Worm (Caenorhabditis elegans): ENCODE results near the gene clec-162.

DNA sequence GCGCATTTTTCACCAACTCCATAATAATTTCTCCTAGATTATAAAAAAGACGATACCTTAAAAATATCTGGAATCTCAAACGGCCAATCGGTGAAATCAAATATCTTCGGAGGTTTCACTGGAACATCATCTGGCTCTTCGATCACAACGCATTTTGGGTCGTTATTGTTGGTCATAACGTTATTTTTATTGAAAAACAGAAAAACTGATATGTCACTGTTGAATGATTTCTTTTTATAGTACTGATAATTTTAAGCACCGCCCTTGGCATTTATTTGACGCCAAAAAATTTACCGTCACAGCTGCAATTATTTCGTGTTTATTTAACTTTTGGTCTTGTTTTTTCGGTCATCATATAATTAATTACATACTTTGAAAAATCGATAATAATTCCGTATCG lies 35.0 kb downstream of the clec-162 start, which contains the start of gene best-5:
- no peak for TF ChIP-seq ceh-36 (tag; optimal IDR thresholded peaks at IDR 0.05)
- TF ChIP-seq tra-4 (tag; optimal IDR thresholded peaks at IDR 0.05): no peak
- no peak for TF ChIP-seq hnd-1 (tag; optimal IDR thresholded peaks at IDR 0.05)
- no peak for TF ChIP-seq ama-1 (optimal IDR thresholded peaks at IDR 0.05)
- no peak for TF ChIP-seq aly-1 (tag; optimal IDR thresholded peaks at IDR 0.05)
- TF ChIP-seq ceh-13 (GFP tag; optimal IDR thresholded peaks at IDR 0.05): no peak
- TF ChIP-seq F13C5.2 (tag; optimal IDR thresholded peaks at IDR 0.05): no peak
- TF ChIP-seq scrt-1 (GFP tag; IDR thresholded peaks at IDR 0.05): no peak
- no peak for TF ChIP-seq ets-7 (tag; optimal IDR thresholded peaks at IDR 0.05)
- no peak for TF ChIP-seq flt-1 (GFP tag; IDR thresholded peaks at IDR 0.05)
- no peak for TF ChIP-seq tbx-37 (GFP tag; conservative IDR thresholded peaks at IDR 0.05)
- TF ChIP-seq B0310.2 (tag; optimal IDR thresholded peaks at IDR 0.05): no peak
- no peak for TF ChIP-seq hmbx-1 (tag; optimal IDR thresholded peaks at IDR 0.05)
